Fruit fly (Drosophila melanogaster): ENCODE data around the gene CG14605.

The CG14605 gene

dm6 chr3R:7171384-7172099 lies 48.0 kb downstream of the CG14605 start (continued):
- TF ChIP-seq CG13624 (GFP tag; optimal IDR thresholded peaks at IDR 0.05) (no peak), Atf3 (GFP tag; optimal IDR thresholded peaks at IDR 0.05) (no peak), Fer2 (tag; optimal IDR thresholded peaks at IDR 0.05) (no peak), CG1233 (GFP tag; optimal IDR thresholded peaks at IDR 0.05) (no peak), psq (GFP tag; optimal IDR thresholded peaks at IDR 0.05) (no peak), YL-1 (GFP tag; optimal IDR thresholded peaks at IDR 0.05) (no peak), CG17385 (GFP tag; optimal IDR thresholded peaks at IDR 0.05) (no peak), nerfin-2 (GFP tag; IDR thresholded peaks at IDR 0.05; ENCODE audit: partially characterized antibody) (no peak), slbo (GFP tag; IDR thresholded peaks at IDR 0.05) (no peak), ftz-f1 (GFP tag; optimal IDR thresholded peaks at IDR 0.05) (no peak), gsb-n (tag; optimal IDR thresholded peaks at IDR 0.05) (peak; percentile 22), gro (GFP tag; optimal IDR thresholded peaks at IDR 0.05) (no peak), CG9797 (GFP tag; optimal IDR thresholded peaks at IDR 0.05) (no peak), BtbVII (GFP tag; optimal IDR thresholded peaks at IDR 0.05) (no peak), CG2116 (GFP tag; optimal IDR thresholded peaks at IDR 0.05) (no peak), CG1603 (tag; optimal IDR thresholded peaks at IDR 0.05) (no peak), emc (GFP tag; optimal IDR thresholded peaks at IDR 0.05) (no peak), vnd (GFP tag; IDR thresholded peaks at IDR 0.05; ENCODE audit: partially characterized antibody) (no peak), fd3F (GFP tag; optimal IDR thresholded peaks at IDR 0.05) (no peak), Bgb (GFP tag; IDR thresholded peaks at IDR 0.05; ENCODE audit: partially characterized antibody) (no peak), Hr78 (GFP tag; optimal IDR thresholded peaks at IDR 0.05) (no peak), CG6689 (GFP tag; IDR thresholded peaks at IDR 0.05) (no peak), pb (GFP tag; optimal IDR thresholded peaks at IDR 0.05) (no peak), Fer1 (GFP tag; optimal IDR thresholded peaks at IDR 0.05) (no peak), mam (GFP tag; optimal IDR thresholded peaks at IDR 0.05) (no peak), CG17568 (GFP tag; optimal IDR thresholded peaks at IDR 0.05) (no peak), HmgD (GFP tag; optimal IDR thresholded peaks at IDR 0.05) (no peak), CG6854 (GFP tag; optimal IDR thresholded peaks at IDR 0.05) (no peak), tx (GFP tag; optimal IDR thresholded peaks at IDR 0.05) (no peak), CG14860 (GFP tag; IDR thresholded peaks at IDR 0.05; ENCODE audit: partially characterized antibody) (no peak), CG31224 (GFP tag; IDR thresholded peaks at IDR 0.05) (no peak), CG1602 (GFP tag; optimal IDR thresholded peaks at IDR 0.05) (no peak), CG14710 (tag; optimal IDR thresholded peaks at IDR 0.05) (no peak), CrebB (tag; optimal IDR thresholded peaks at IDR 0.05) (no peak), CG7839 (tag; optimal IDR thresholded peaks at IDR 0.05) (no peak), zfh1 (GFP tag; IDR thresholded peaks at IDR 0.05) (peak; percentile 57; the same call in 2 of the 3 replicates), chn (GFP tag; optimal IDR thresholded peaks at IDR 0.05) (no peak), Dek (tag; optimal IDR thresholded peaks at IDR 0.05) (no peak), CG11723 (GFP tag; optimal IDR thresholded peaks at IDR 0.05) (no peak), ken (GFP tag; IDR thresholded peaks at IDR 0.05) (no peak), H15 (GFP tag; IDR thresholded peaks at IDR 0.05) (no peak), CG8359 (GFP tag; optimal IDR thresholded peaks at IDR 0.05; ENCODE audit: borderline replicate concordance) (no peak), nom (GFP tag; optimal IDR thresholded peaks at IDR 0.05) (peak; percentile 23), CG10431 (GFP tag; optimal IDR thresholded peaks at IDR 0.05) (no peak), CG42726 (GFP tag; IDR thresholded peaks at IDR 0.05; ENCODE audit: partially characterized antibody) (no peak), Xbp1 (GFP tag; optimal IDR thresholded peaks at IDR 0.05) (peak; percentile 5), cad (GFP tag; optimal IDR thresholded peaks at IDR 0.05) (no peak), dmrt11E (tag; optimal IDR thresholded peaks at IDR 0.05) (peak; percentile 59), Max (GFP tag; optimal IDR thresholded peaks at IDR 0.05) (no peak)

Data from whole organism, embryonic.